Worm (Caenorhabditis elegans) whole organism, L4 larva: ENCODE data around the gene gop-1.

ENCODE experiments used
- D1046.2 ChIP-seq: fragments of 200-800 bp; sonication (Bioruptor generic); IDR thresholded peaks from 2 replicates; pipeline ENCODE4 v1.3.6; 2022; ENCODE audit warnings: missing genetic modification characterization, missing compliant biosample characterization
- F10B5.3 ChIP-seq: sonication (generic microtip); optimal IDR thresholded peaks from 2 replicates; lab custom pipeline; 2016; ENCODE audit warnings: mild to moderate bottlenecking, missing genetic modification characterization, missing compliant biosample characterization
- F26F4.8 ChIP-seq: fragments of 200-800 bp; sonication (Bioruptor generic); conservative IDR thresholded peaks from 2 replicates; pipeline ENCODE4 v1.3.6; 2022; ENCODE audit warnings: missing genetic modification characterization, missing compliant biosample characterization
- T20F7.1 ChIP-seq: fragments of 200-800 bp; sonication (Bioruptor generic); optimal IDR thresholded peaks from 2 replicates; lab custom pipeline; 2018; ENCODE audit warnings: mild to moderate bottlenecking, missing genetic modification characterization, missing compliant biosample characterization
- T26A8.4 ChIP-seq: fragments of 200-800 bp; sonication (Bioruptor generic); IDR thresholded peaks from 2 replicates; pipeline ENCODE4 v1.3.6; 2022; ENCODE audit warnings: missing genetic modification characterization, missing compliant biosample characterization
- Y75B8A.6 ChIP-seq: fragments of 200-800 bp; sonication (Bioruptor generic); IDR thresholded peaks from 2 replicates; pipeline ENCODE4 v1.3.6; 2022; ENCODE audit warnings: missing genetic modification reagents, missing genetic modification characterization, missing compliant biosample characterization
- ZK546.5 ChIP-seq, 2 experiments: sonication (generic microtip); optimal IDR thresholded peaks; 2 replicates each; lab custom pipeline; 2017; ENCODE audit warnings: missing biosample characterization in 2 of 2, missing genetic modification characterization in 2 of 2
- ceh-20 ChIP-seq: fragments of 200-800 bp; sonication (Bioruptor generic); IDR thresholded peaks from 2 replicates; pipeline ENCODE4 v1.3.6; 2022; ENCODE audit warnings: missing genetic modification reagents, missing genetic modification characterization, missing compliant biosample characterization
- ceh-32 ChIP-seq: sonication (generic microtip); optimal IDR thresholded peaks from 2 replicates; lab custom pipeline; 2016; ENCODE audit warnings: mild to moderate bottlenecking, missing genetic modification characterization, missing compliant biosample characterization; ENCODE audit not compliant: poor library complexity
- ceh-44 ChIP-seq: fragments of 200-800 bp; sonication (Bioruptor generic); IDR thresholded peaks from 2 replicates; pipeline ENCODE4 v1.3.6; 2022; ENCODE audit warnings: missing genetic modification reagents, missing genetic modification characterization, missing compliant biosample characterization
- ceh-62 ChIP-seq: sonication (generic microtip); optimal IDR thresholded peaks from 2 replicates; lab custom pipeline; 2017; ENCODE audit warnings: missing biosample characterization, missing genetic modification characterization
- ceh-82 ChIP-seq: sonication (generic microtip); optimal IDR thresholded peaks from 2 replicates; lab custom pipeline; 2017; ENCODE audit warnings: missing biosample characterization, missing genetic modification characterization
- ces-1 ChIP-seq: fragments of 150-350 bp; sonication (generic microtip); optimal IDR thresholded peaks from 4 replicates; lab custom pipeline; 2014; ENCODE audit warnings: missing biosample characterization, missing genetic modification reagents, missing genetic modification characterization
- cey-2 ChIP-seq: sonication (generic microtip); optimal IDR thresholded peaks from 3 replicates; lab custom pipeline; 2017; ENCODE audit warnings: missing genetic modification characterization, mild to moderate bottlenecking, missing compliant biosample characterization, antibody characterized with exemption, borderline replicate concordance; ENCODE audit not compliant: insufficient read depth
- ctbp-1 ChIP-seq: fragments of 200-800 bp; sonication (Bioruptor generic); IDR thresholded peaks from 2 replicates; pipeline ENCODE4 v1.3.6; 2022; ENCODE audit warnings: missing genetic modification reagents, missing genetic modification characterization, missing compliant biosample characterization
- daf-12 ChIP-seq: fragments of 150-350 bp; optimal IDR thresholded peaks from 2 replicates; lab custom pipeline; 2014; ENCODE audit warnings: missing biosample characterization, missing genetic modification reagents, missing genetic modification characterization
- daf-16 ChIP-seq, 3 experiments: sonication (generic microtip); optimal IDR thresholded peaks; 2 replicates each; lab custom pipeline; 2016 to 2017; ENCODE audit warnings: missing genetic modification characterization in 3 of 3, missing genetic modification reagents in 3 of 3, mild to moderate bottlenecking in 2 of 3, missing compliant biosample characterization in 2 of 3, missing biosample characterization in 1 of 3, moderate library complexity in 1 of 3
- daf-19 ChIP-seq: fragments of 200-800 bp; sonication (Bioruptor generic); conservative IDR thresholded peaks from 2 replicates; pipeline ENCODE4 v1.3.6; 2022; ENCODE audit warnings: missing genetic modification characterization, missing compliant biosample characterization
- dmd-9 ChIP-seq: fragments of 200-800 bp; sonication (Bioruptor generic); IDR thresholded peaks from 2 replicates; pipeline ENCODE4 v1.3.6; 2022; ENCODE audit warnings: missing genetic modification reagents, missing genetic modification characterization, missing compliant biosample characterization
- dpl-1 ChIP-seq: fragments of 150-350 bp; optimal IDR thresholded peaks from 2 replicates; lab custom pipeline; 2014; ENCODE audit warnings: missing biosample characterization, missing genetic modification reagents, missing genetic modification characterization
- egl-27 ChIP-seq: sonication (generic microtip); optimal IDR thresholded peaks from 3 replicates; lab custom pipeline; 2017; ENCODE audit warnings: missing biosample characterization, missing genetic modification reagents, missing genetic modification characterization
- egl-43 ChIP-seq: fragments of 200-800 bp; sonication (Bioruptor generic); IDR thresholded peaks from 2 replicates; pipeline ENCODE4 v1.3.6; 2022; ENCODE audit warnings: missing genetic modification reagents, missing genetic modification characterization, missing compliant biosample characterization
- gei-8 ChIP-seq: fragments of 200-800 bp; sonication (Bioruptor generic); optimal IDR thresholded peaks from 2 replicates; lab custom pipeline; 2018; ENCODE audit warnings: mild to moderate bottlenecking, missing genetic modification characterization, missing compliant biosample characterization
- hlh-11 ChIP-seq: fragments of 200-800 bp; sonication (Bioruptor generic); optimal IDR thresholded peaks from 2 replicates; lab custom pipeline; 2018; ENCODE audit warnings: mild to moderate bottlenecking, missing genetic modification characterization, missing compliant biosample characterization
- hlh-30 ChIP-seq: sonication (generic microtip); optimal IDR thresholded peaks from 2 replicates; lab custom pipeline; 2017; ENCODE audit warnings: antibody characterized with exemption, mild to moderate bottlenecking, missing genetic modification characterization, missing compliant biosample characterization; ENCODE audit not compliant: insufficient read depth
- hmg-1.1 ChIP-seq: fragments of 200-800 bp; sonication (Bioruptor generic); IDR thresholded peaks from 2 replicates; pipeline ENCODE4 v1.3.6; 2022; ENCODE audit warnings: missing genetic modification reagents, missing genetic modification characterization, missing compliant biosample characterization
- lim-7 ChIP-seq: fragments of 200-800 bp; sonication (Bioruptor generic); IDR thresholded peaks from 2 replicates; pipeline ENCODE4 v1.3.6; 2022; ENCODE audit warnings: missing genetic modification characterization, missing compliant biosample characterization
- lin-15B ChIP-seq: fragments of 150-350 bp; sonication (generic microtip); optimal IDR thresholded peaks from 3 replicates; lab custom pipeline; 2014; ENCODE audit warnings: missing biosample characterization, missing genetic modification characterization
- lir-3 ChIP-seq: sonication (generic microtip); optimal IDR thresholded peaks from 2 replicates; lab custom pipeline; 2016; ENCODE audit warnings: mild to moderate bottlenecking, missing genetic modification characterization, missing compliant biosample characterization
- lsy-2 ChIP-seq, 2 experiments: fragments of 150-350 bp in 1 of 2; sonication (generic microtip) in 1 of 2; optimal IDR thresholded peaks; 2 replicates each; lab custom pipeline; 2014 to 2017; ENCODE audit warnings: missing biosample characterization in 2 of 2, missing genetic modification characterization in 2 of 2
- madf-9 ChIP-seq: fragments of 200-800 bp; sonication (Bioruptor generic); conservative IDR thresholded peaks from 2 replicates; pipeline ENCODE4 v1.3.6; 2022; ENCODE audit warnings: missing genetic modification reagents, missing genetic modification characterization, missing compliant biosample characterization
- mep-1 ChIP-seq: fragments of 150-350 bp; sonication (generic microtip); optimal IDR thresholded peaks from 3 replicates; lab custom pipeline; 2014; ENCODE audit warnings: missing biosample characterization, missing genetic modification characterization
- mxl-3 ChIP-seq: fragments of 200-800 bp; sonication (Bioruptor generic); optimal IDR thresholded peaks from 2 replicates; lab custom pipeline; 2018; ENCODE audit warnings: mild to moderate bottlenecking, missing genetic modification characterization, missing compliant biosample characterization
- nhr-11 ChIP-seq: fragments of 150-350 bp; optimal IDR thresholded peaks from 2 replicates; lab custom pipeline; 2014; ENCODE audit warnings: missing biosample characterization, missing genetic modification characterization
- nhr-41 ChIP-seq: fragments of 200-800 bp; sonication (Bioruptor generic); IDR thresholded peaks from 2 replicates; pipeline ENCODE4 v1.3.6; 2022; ENCODE audit warnings: missing genetic modification reagents, missing genetic modification characterization, missing compliant biosample characterization
- nhr-76 ChIP-seq: fragments of 150-350 bp; optimal IDR thresholded peaks from 2 replicates; lab custom pipeline; 2014; ENCODE audit warnings: missing biosample characterization, missing genetic modification characterization
- nhr-77 ChIP-seq: fragments of 150-350 bp; optimal IDR thresholded peaks from 2 replicates; lab custom pipeline; 2014; ENCODE audit warnings: missing biosample characterization, missing genetic modification characterization
- php-3 ChIP-seq: fragments of 200-800 bp; sonication (Bioruptor generic); IDR thresholded peaks from 2 replicates; pipeline ENCODE4 v1.3.6; 2022; ENCODE audit warnings: missing genetic modification reagents, missing genetic modification characterization, missing compliant biosample characterization
- pqm-1 ChIP-seq: sonication (generic microtip); optimal IDR thresholded peaks from 2 replicates; lab custom pipeline; 2017; ENCODE audit warnings: missing biosample characterization, missing genetic modification characterization
- skn-1 ChIP-seq: fragments of 150-350 bp; optimal IDR thresholded peaks from 2 replicates; lab custom pipeline; 2014; ENCODE audit warnings: missing biosample characterization, missing genetic modification characterization
- snpc-1.2 ChIP-seq: fragments of 200-800 bp; sonication (Bioruptor generic); IDR thresholded peaks from 2 replicates; pipeline ENCODE4 v1.3.6; 2022; ENCODE audit warnings: missing genetic modification reagents, missing genetic modification characterization, missing compliant biosample characterization
- snpc-4 ChIP-seq: fragments of 150-350 bp; optimal IDR thresholded peaks from 2 replicates; lab custom pipeline; 2014; ENCODE audit warnings: missing biosample characterization, missing genetic modification characterization
- unc-130 ChIP-seq: sonication (generic microtip); optimal IDR thresholded peaks from 2 replicates; lab custom pipeline; 2016; ENCODE audit warnings: missing genetic modification reagents, missing genetic modification characterization, missing compliant biosample characterization
- unc-39 ChIP-seq: sonication (generic microtip); optimal IDR thresholded peaks from 2 replicates; lab custom pipeline; 2017; ENCODE audit warnings: missing biosample characterization, missing genetic modification characterization
- vab-7 ChIP-seq: fragments of 200-800 bp; sonication (Bioruptor generic); IDR thresholded peaks from 2 replicates; pipeline ENCODE4 v1.3.6; 2022; ENCODE audit warnings: missing genetic modification reagents, missing genetic modification characterization, missing compliant biosample characterization
- zag-1 ChIP-seq: fragments of 150-350 bp; optimal IDR thresholded peaks from 2 replicates; lab custom pipeline; 2014; ENCODE audit warnings: missing biosample characterization, missing genetic modification characterization
- zfp-3 ChIP-seq: fragments of 200-800 bp; sonication (Bioruptor generic); conservative IDR thresholded peaks from 2 replicates; pipeline ENCODE4 v1.3.6; 2022; ENCODE audit warnings: missing genetic modification reagents, missing genetic modification characterization, missing compliant biosample characterization
- zip-11 ChIP-seq: fragments of 200-800 bp; sonication (Bioruptor generic); IDR thresholded peaks from 2 replicates; pipeline ENCODE4 v1.3.6; 2022; ENCODE audit warnings: missing genetic modification characterization, missing compliant biosample characterization
- zip-2 ChIP-seq: fragments of 150-350 bp; optimal IDR thresholded peaks from 2 replicates; lab custom pipeline; 2014; ENCODE audit warnings: missing biosample characterization, missing genetic modification characterization
- ztf-11 ChIP-seq: fragments of 150-350 bp; optimal IDR thresholded peaks from 2 replicates; lab custom pipeline; 2014; ENCODE audit warnings: missing biosample characterization, missing genetic modification characterization

gop-1 gene

ce11 chrIII:5227831-5228467, 26.3 kb upstream of the gop-1 start, which contains the start of the genes C34E10.12, C34E10.10 and atp-2:
Gene C34E10.12, minus strand, starts transcription at chrIII:5227881.
Gene C34E10.10, minus strand, starts transcription at chrIII:5227884.
Gene atp-2, plus strand, starts transcription at chrIII:5228417.
- TF ChIP-seq Y75B8A.6, result no peak
- peak; percentile 27 for TF ChIP-seq mxl-3
- TF ChIP-seq ceh-82 (tag; lab: Kevin White, UChicago), result no peak
- TF ChIP-seq lim-7, result no peak
- 0 out of 2 replicates have a peak, but pooled peaks have one; percentile 37 for TF ChIP-seq zfp-3
- peak; percentile 69 for TF ChIP-seq hmg-1.1 (GFP tag; lab: Robert Waterston, UW)
- peak; percentile 42; the same call in 1 of the 2 replicates for TF ChIP-seq dmd-9 (GFP tag; lab: Robert Waterston, UW)
- TF ChIP-seq snpc-1.2 (GFP tag; lab: Robert Waterston, UW), result no peak
- no peak for TF ChIP-seq zip-11 (GFP tag; lab: Robert Waterston, UW)
- peak; percentile 60; the same call in 1 of the 2 replicates for TF ChIP-seq T26A8.4 (GFP tag; lab: Robert Waterston, UW)
- TF ChIP-seq unc-130 (GFP tag; lab: Kevin White, UChicago), result peak; percentile 77
- TF ChIP-seq nhr-41, result no peak
- TF ChIP-seq pqm-1, result peak; percentile 55
- TF ChIP-seq egl-27 (tag; lab: Kevin White, UChicago), result no peak
- no peak for TF ChIP-seq madf-9 (GFP tag; lab: Robert Waterston, UW)
- no peak for TF ChIP-seq nhr-76 (tag; lab: Kevin White, UChicago)
- peak; percentile 91 for TF ChIP-seq nhr-11 (tag; lab: Kevin White, UChicago)
- TF ChIP-seq T20F7.1 (GFP tag; lab: Kevin White, UChicago), result peak; percentile 76
- no peak for TF ChIP-seq ZK546.5 (tag; optimal IDR thresholded peaks at IDR 0.05; lab: Kevin White, UChicago)
- no peak for TF ChIP-seq zip-2 (tag; lab: Kevin White, UChicago)
- no peak for TF ChIP-seq snpc-4 (tag; lab: Kevin White, UChicago)
- no peak for TF ChIP-seq lin-15B (tag; lab: Kevin White, UChicago)
- TF ChIP-seq F10B5.3 (tag; lab: Kevin White, UChicago), result no peak
- TF ChIP-seq vab-7, result no peak
- no peak for TF ChIP-seq F26F4.8 (GFP tag; lab: Robert Waterston, UW)
- no peak for TF ChIP-seq cey-2 (tag; lab: Kevin White, UChicago)
- TF ChIP-seq ceh-20 (GFP tag; lab: Robert Waterston, UW), result peak; percentile 47; the same call in 1 of the 2 replicates
- TF ChIP-seq daf-12 (tag; lab: Kevin White, UChicago), result no peak
- TF ChIP-seq ztf-11 (tag; lab: Kevin White, UChicago), result no peak
- TF ChIP-seq daf-16 (GFP tag; optimal IDR thresholded peaks at IDR 0.05; lab: Kevin White, UChicago), result peak in 1 of 2 experiments; percentile 14
- TF ChIP-seq daf-16 (tag; optimal IDR thresholded peaks at IDR 0.05; lab: Kevin White, UChicago), result peak; percentile 46
- TF ChIP-seq php-3 (GFP tag; lab: Robert Waterston, UW), result no peak
- peak; percentile 95 for TF ChIP-seq mep-1
- peak; percentile 76 for TF ChIP-seq hlh-11 (tag; lab: Kevin White, UChicago)
- TF ChIP-seq hlh-30 (tag; lab: Kevin White, UChicago), result peak; percentile 77
- no peak for TF ChIP-seq egl-43 (GFP tag; lab: Robert Waterston, UW)
- peak; percentile 81 for TF ChIP-seq dpl-1 (GFP tag; lab: Kevin White, UChicago)
- no peak for TF ChIP-seq skn-1 (tag; lab: Kevin White, UChicago)
- TF ChIP-seq ces-1 (GFP tag; lab: Kevin White, UChicago), result peak; percentile 23
- peak; percentile 77 for TF ChIP-seq nhr-77
- no peak for TF ChIP-seq ceh-62 (tag; lab: Kevin White, UChicago)
- TF ChIP-seq ctbp-1 (GFP tag; lab: Robert Waterston, UW), result no peak
- TF ChIP-seq gei-8, result no peak
- peak in 1 of 2 experiments; percentile 93 for TF ChIP-seq lsy-2 (tag; optimal IDR thresholded peaks at IDR 0.05; lab: Kevin White, UChicago)
- TF ChIP-seq ceh-32 (tag; lab: Kevin White, UChicago), result no peak
- TF ChIP-seq ceh-44 (GFP tag; lab: Robert Waterston, UW), result no peak
- no peak for TF ChIP-seq D1046.2 (GFP tag; lab: Robert Waterston, UW)
- no peak for TF ChIP-seq daf-19 (GFP tag; lab: Robert Waterston, UW)
- no peak for TF ChIP-seq lir-3 (tag; lab: Kevin White, UChicago)
- TF ChIP-seq unc-39, result no peak
- no peak for TF ChIP-seq zag-1 (tag; lab: Kevin White, UChicago)
